Fruit fly (Drosophila melanogaster): ENCODE results near the gene Glyp.

Gene Glyp

DNA sequence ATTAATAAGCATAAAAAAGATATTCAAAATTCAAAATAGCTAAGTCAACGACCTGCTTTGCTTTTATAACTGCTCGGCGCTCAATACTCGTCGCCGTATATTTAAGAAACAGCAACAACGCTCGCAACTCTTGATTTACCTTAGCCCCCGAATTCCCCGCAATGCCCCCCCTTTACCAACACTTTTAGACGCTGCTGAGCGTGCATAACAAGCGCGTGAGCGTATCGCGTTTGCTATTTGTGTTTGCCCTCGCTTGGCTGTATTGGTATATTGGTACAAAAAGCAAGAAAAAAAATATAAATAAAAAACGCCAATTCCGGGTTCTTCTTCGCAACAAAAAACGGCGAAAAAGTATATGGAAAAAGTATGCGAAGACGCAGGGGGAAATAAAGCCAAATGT, 35.3 kb downstream of the Glyp start (continued):
- TF ChIP-seq gsb-n (tag; optimal IDR thresholded peaks at IDR 0.05) (peak; percentile 40), dmrt99B (tag; optimal IDR thresholded peaks at IDR 0.05) (peak; percentile 5), gro (GFP tag; optimal IDR thresholded peaks at IDR 0.05) (peak; percentile 34), D19A (tag; optimal IDR thresholded peaks at IDR 0.05) (no peak), sd (tag; optimal IDR thresholded peaks at IDR 0.05) (peak; percentile 95), Eip74EF (GFP tag; optimal IDR thresholded peaks at IDR 0.05) (peak in 1 of 2 experiments; percentile 93), CG11093 (GFP tag; IDR thresholded peaks at IDR 0.05) (no peak), CG13624 (GFP tag; optimal IDR thresholded peaks at IDR 0.05) (peak; percentile 4), CG4360 (GFP tag; IDR thresholded peaks at IDR 0.05) (peak; percentile 32; the same call in 1 of the 2 replicates), CG14965 (GFP tag; optimal IDR thresholded peaks at IDR 0.05; ENCODE audit: borderline replicate concordance) (no peak), CG14441 (GFP tag; IDR thresholded peaks at IDR 0.05) (peak; percentile 21; the same call in 1 of the 2 replicates), B-H2 (GFP tag; optimal IDR thresholded peaks at IDR 0.05) (peak; percentile 42), H2.0 (GFP tag; IDR thresholded peaks at IDR 0.05) (no peak), Fer1 (GFP tag; optimal IDR thresholded peaks at IDR 0.05) (peak; percentile 39), rib (GFP tag; IDR thresholded peaks at IDR 0.05) (0 out of 2 replicates have a peak, but pooled peaks have one; percentile 61), luna (GFP tag; optimal IDR thresholded peaks at IDR 0.05) (no peak)

DNA sequence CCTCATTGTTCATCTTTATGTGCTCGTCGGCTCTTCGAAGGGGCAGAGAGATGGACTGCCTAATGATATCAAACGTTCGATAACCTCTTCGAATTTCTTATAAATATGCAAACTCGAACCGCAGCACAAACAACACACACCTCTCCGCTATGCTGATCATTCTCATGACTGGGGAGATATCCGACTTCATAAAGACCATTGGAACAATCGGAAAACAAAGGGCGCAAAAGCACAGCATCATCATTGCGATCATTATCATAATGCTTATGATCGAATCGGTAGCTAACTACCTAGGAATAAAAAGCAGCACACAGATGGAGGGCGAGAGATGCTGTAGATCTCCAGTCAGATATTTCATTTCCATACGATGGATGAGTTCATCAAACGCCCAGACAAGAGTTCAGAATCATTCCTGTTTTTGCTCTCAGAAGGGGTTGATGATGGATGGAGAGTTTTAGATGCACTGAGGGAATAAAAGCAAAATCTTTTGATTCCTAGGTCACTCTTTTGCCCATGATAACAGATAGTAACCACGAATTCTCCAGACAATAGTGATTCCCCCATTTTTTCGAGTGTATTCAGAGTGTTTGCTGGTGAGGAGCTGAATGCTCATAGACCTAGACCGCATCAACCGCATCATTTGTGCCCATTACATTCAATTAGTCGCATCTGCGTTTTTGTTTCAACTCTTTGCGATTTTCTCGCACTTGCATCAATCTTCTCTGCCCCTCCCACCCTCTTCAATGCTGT, 36.5 kb downstream of the Glyp start:
- TF ChIP-seq Kr (GFP tag; optimal IDR thresholded peaks at IDR 0.05) (peak; percentile 39), CG8089 (GFP tag; optimal IDR thresholded peaks at IDR 0.05) (no peak), NC2α (GFP tag; optimal IDR thresholded peaks at IDR 0.05) (no peak), inv (GFP tag; IDR thresholded peaks at IDR 0.05; ENCODE audit: partially characterized antibody) (no peak), CG7987 (GFP tag; optimal IDR thresholded peaks at IDR 0.05) (no peak), CG30431 (GFP tag; optimal IDR thresholded peaks at IDR 0.05) (no peak), row (GFP tag; IDR thresholded peaks at IDR 0.05) (peak; percentile 24; the same call in 1 of the 3 replicates), fd102C (GFP tag; optimal IDR thresholded peaks at IDR 0.05) (no peak), exex (tag; optimal IDR thresholded peaks at IDR 0.05) (no peak), CG1603 (tag; optimal IDR thresholded peaks at IDR 0.05) (peak; percentile 43), abd-A (tag; optimal IDR thresholded peaks at IDR 0.05) (peak; percentile 82), pho (GFP tag; optimal IDR thresholded peaks at IDR 0.05) (no peak), CG17829 (tag; optimal IDR thresholded peaks at IDR 0.05) (no peak), Dref (GFP tag; IDR thresholded peaks at IDR 0.05) (no peak), wor (GFP tag; IDR thresholded peaks at IDR 0.05) (no peak), CG2712 (tag; optimal IDR thresholded peaks at IDR 0.05) (peak; percentile 13), fd3F (GFP tag; optimal IDR thresholded peaks at IDR 0.05) (no peak), lab (GFP tag; optimal IDR thresholded peaks at IDR 0.05) (peak; percentile 8), nau (GFP tag; optimal IDR thresholded peaks at IDR 0.05) (no peak), CG9797 (GFP tag; optimal IDR thresholded peaks at IDR 0.05) (no peak), CG31224 (GFP tag; IDR thresholded peaks at IDR 0.05) (no peak), Taf1 (GFP tag; IDR thresholded peaks at IDR 0.05) (no peak), sd (tag; optimal IDR thresholded peaks at IDR 0.05) (peak; percentile 44), CG7357 (GFP tag; IDR thresholded peaks at IDR 0.05) (no peak), psq (GFP tag; optimal IDR thresholded peaks at IDR 0.05) (no peak), toy (GFP tag; IDR thresholded peaks at IDR 0.05) (no peak), chn (GFP tag; optimal IDR thresholded peaks at IDR 0.05) (peak; percentile 13), yki (optimal IDR thresholded peaks at IDR 0.05) (no peak), CG3065 (GFP tag; optimal IDR thresholded peaks at IDR 0.05) (no peak), CG10462 (GFP tag; optimal IDR thresholded peaks at IDR 0.05) (no peak), lmd (GFP tag; IDR thresholded peaks at IDR 0.05) (no peak), CHES-1-like (GFP tag; optimal IDR thresholded peaks at IDR 0.05) (no peak), D19A (tag; optimal IDR thresholded peaks at IDR 0.05) (peak; percentile 12), Hmr (GFP tag; optimal IDR thresholded peaks at IDR 0.05) (no peak), CG13894 (tag; optimal IDR thresholded peaks at IDR 0.05) (peak; percentile 68)
